Worm (Caenorhabditis elegans) whole organism, young adult: Measurements from ENCODE around the gene irld-51.

Experiments
- B0261.1 ChIP-seq: sonication (generic microtip); optimal IDR thresholded peaks from 2 replicates; lab custom pipeline; 2016; ENCODE audit warnings: mild to moderate bottlenecking, missing genetic modification characterization, moderate library complexity, missing compliant biosample characterization
- F10E7.11 ChIP-seq: sonication (generic microtip); optimal IDR thresholded peaks from 2 replicates; lab custom pipeline; 2017; ENCODE audit warnings: mild to moderate bottlenecking, missing genetic modification characterization, moderate library complexity, missing compliant biosample characterization
- F57A8.1 ChIP-seq: fragments of 200-800 bp; sonication (Bioruptor generic); optimal IDR thresholded peaks from 2 replicates; lab custom pipeline; 2018; ENCODE audit warnings: mild to moderate bottlenecking, missing genetic modification characterization, moderate library complexity, missing compliant biosample characterization
- ZK185.1 ChIP-seq: sonication (generic microtip); optimal IDR thresholded peaks from 2 replicates; lab custom pipeline; 2016; ENCODE audit warnings: mild to moderate bottlenecking, missing genetic modification characterization, missing compliant biosample characterization; ENCODE audit not compliant: poor library complexity, severe bottlenecking
- ama-1 ChIP-seq, 3 experiments: fragments of 150-350 bp in 1 of 3; sonication (generic microtip) in 2 of 3; optimal IDR thresholded peaks; 2 replicates each; lab custom pipeline; 2014 to 2018; ENCODE audit warnings: missing biosample characterization in 2 of 3, missing genetic modification characterization in 2 of 3, missing genetic modification reagents in 2 of 3
- efl-1 ChIP-seq: fragments of 150-350 bp; optimal IDR thresholded peaks from 2 replicates; lab custom pipeline; 2014; ENCODE audit warnings: missing biosample characterization, missing genetic modification reagents, missing genetic modification characterization
- hlh-12 ChIP-seq: sonication (generic microtip); optimal IDR thresholded peaks from 2 replicates; lab custom pipeline; 2016; ENCODE audit warnings: missing genetic modification characterization, missing compliant biosample characterization
- hlh-26 ChIP-seq: fragments of 200-800 bp; sonication (Bioruptor generic); conservative IDR thresholded peaks from 2 replicates; pipeline ENCODE4 v1.3.6; 2022; ENCODE audit warnings: missing genetic modification reagents, missing genetic modification characterization, missing compliant biosample characterization
- lin-35 ChIP-seq, 3 experiments: fragments of 150-350 bp in 2 of 3; sonication (generic microtip) in 1 of 3; optimal IDR thresholded peaks; 2 replicates each; lab custom pipeline; 2014 to 2018; ENCODE audit warnings: missing biosample characterization in 3 of 3, missing genetic modification characterization in 3 of 3, missing genetic modification reagents in 3 of 3
- rpc-1 ChIP-seq, 2 experiments: fragments of 150-350 bp in 1 of 2; sonication (generic microtip) in 1 of 2; optimal IDR thresholded peaks; 2 replicates each; lab custom pipeline; 2014 to 2018; ENCODE audit warnings: missing biosample characterization in 1 of 2, missing genetic modification characterization in 1 of 2, missing genetic modification reagents in 1 of 2, missing genotype in 1 of 2
- tlf-1 ChIP-seq: fragments of 200-800 bp; sonication (Bioruptor generic); optimal IDR thresholded peaks from 2 replicates; lab custom pipeline; 2018; ENCODE audit warnings: mild to moderate bottlenecking, missing genetic modification characterization, missing compliant biosample characterization
- unc-62 ChIP-seq: fragments of 150-350 bp; optimal IDR thresholded peaks from 2 replicates; lab custom pipeline; 2014; ENCODE audit warnings: missing biosample characterization, missing genetic modification reagents, missing genetic modification characterization

- TF ChIP-seq rpc-1 (optimal IDR thresholded peaks at IDR 0.05; lab: Kevin White, UChicago) (no peak), rpc-1 (tag; optimal IDR thresholded peaks at IDR 0.05; lab: Kevin White, UChicago) (no peak), ZK185.1 (tag; lab: Kevin White, UChicago) (no peak), ama-1 (optimal IDR thresholded peaks at IDR 0.05; lab: Kevin White, UChicago) (no peak), ama-1 (GFP tag; optimal IDR thresholded peaks at IDR 0.05; lab: Kevin White, UChicago) (no peak), F10E7.11 (tag; lab: Kevin White, UChicago) (no peak), unc-62 (GFP tag; lab: Kevin White, UChicago) (no peak), tlf-1 (GFP tag; lab: Kevin White, UChicago) (no peak), B0261.1 (tag; lab: Kevin White, UChicago) (no peak), efl-1 (GFP tag; lab: Kevin White, UChicago) (no peak), hlh-26 (GFP tag; lab: Robert Waterston, UW) (no peak), hlh-12 (tag; lab: Kevin White, UChicago) (no peak), F57A8.1 (GFP tag; lab: Kevin White, UChicago) (no peak), lin-35 (GFP tag; optimal IDR thresholded peaks at IDR 0.05; lab: Kevin White, UChicago) (no peak)
Observed at ce11 chrII:2962531-2963164, 10.1 kb upstream of the irld-51 start.
